Worm (Caenorhabditis elegans) whole organism, young adult: Measurements from ENCODE around the gene eif-3.D.

Experiments
- B0035.1 ChIP-seq: sonication (generic microtip); optimal IDR thresholded peaks from 2 replicates; lab custom pipeline; 2016; ENCODE audit warnings: missing genetic modification characterization, mild to moderate bottlenecking, missing compliant biosample characterization, missing genotype, missing genetic modification reagents
- C06A6.2 ChIP-seq: fragments of 200-800 bp; sonication (Bioruptor generic); conservative IDR thresholded peaks from 2 replicates; pipeline ENCODE4 v1.3.6; 2022; ENCODE audit warnings: missing genetic modification characterization, missing compliant biosample characterization
- F33H1.4 ChIP-seq: fragments of 200-800 bp; sonication (Bioruptor generic); IDR thresholded peaks from 2 replicates; pipeline ENCODE4 v1.3.6; 2022; ENCODE audit warnings: missing genetic modification reagents, missing genetic modification characterization, missing compliant biosample characterization
- F37B4.10 ChIP-seq: fragments of 200-800 bp; sonication (Bioruptor generic); IDR thresholded peaks from 2 replicates; pipeline ENCODE4 v1.3.6; 2022; ENCODE audit warnings: missing genetic modification characterization, missing compliant biosample characterization
- F49E8.2 ChIP-seq: sonication (generic microtip); optimal IDR thresholded peaks from 3 replicates; lab custom pipeline; 2017; ENCODE audit warnings: missing genetic modification characterization, mild to moderate bottlenecking, missing compliant biosample characterization, antibody characterized with exemption, moderate library complexity; ENCODE audit not compliant: insufficient read depth
- F55B11.4 ChIP-seq: sonication (generic microtip); optimal IDR thresholded peaks from 2 replicates; lab custom pipeline; 2016; ENCODE audit warnings: missing compliant biosample characterization, missing genetic modification characterization, borderline replicate concordance; ENCODE audit not compliant: insufficient read depth
- F57A8.1 ChIP-seq: fragments of 200-800 bp; sonication (Bioruptor generic); optimal IDR thresholded peaks from 2 replicates; lab custom pipeline; 2018; ENCODE audit warnings: mild to moderate bottlenecking, missing genetic modification characterization, moderate library complexity, missing compliant biosample characterization
- F57C9.4 ChIP-seq: sonication (generic microtip); optimal IDR thresholded peaks from 2 replicates; lab custom pipeline; 2017; ENCODE audit warnings: mild to moderate bottlenecking, missing genetic modification characterization, missing compliant biosample characterization
- T07F8.4 ChIP-seq: sonication (generic microtip); optimal IDR thresholded peaks from 2 replicates; lab custom pipeline; 2016; ENCODE audit warnings: mild to moderate bottlenecking, missing genetic modification characterization, moderate library complexity, missing compliant biosample characterization
- Y53G8AR.9 ChIP-seq: fragments of 200-800 bp; sonication (Bioruptor generic); conservative IDR thresholded peaks from 2 replicates; pipeline ENCODE4 v1.3.6; 2022; ENCODE audit warnings: missing genetic modification reagents, missing genetic modification characterization, missing compliant biosample characterization
- Y79H2A.3 ChIP-seq: fragments of 200-800 bp; sonication (Bioruptor generic); conservative IDR thresholded peaks from 2 replicates; pipeline ENCODE4 v1.3.6; 2022; ENCODE audit warnings: missing genetic modification reagents, missing genetic modification characterization, missing compliant biosample characterization
- Y95B8A.8 ChIP-seq: fragments of 200-800 bp; sonication (Bioruptor generic); IDR thresholded peaks from 2 replicates; pipeline ENCODE4 v1.3.6; 2022; ENCODE audit warnings: missing genetic modification reagents, missing genetic modification characterization, missing compliant biosample characterization
- akir-1 ChIP-seq: fragments of 200-800 bp; sonication (Bioruptor generic); optimal IDR thresholded peaks from 2 replicates; lab custom pipeline; 2018; ENCODE audit warnings: mild to moderate bottlenecking, missing genetic modification characterization, moderate library complexity, missing compliant biosample characterization
- ama-1 ChIP-seq, 3 experiments: fragments of 150-350 bp in 1 of 3; sonication (generic microtip) in 2 of 3; optimal IDR thresholded peaks; 2 replicates each; lab custom pipeline; 2014 to 2018; ENCODE audit warnings: missing biosample characterization in 2 of 3, missing genetic modification characterization in 2 of 3, missing genetic modification reagents in 2 of 3
- athp-1 ChIP-seq: sonication (generic microtip); optimal IDR thresholded peaks from 2 replicates; lab custom pipeline; 2017; ENCODE audit warnings: mild to moderate bottlenecking, missing genetic modification characterization, missing compliant biosample characterization
- ccch-3 ChIP-seq: fragments of 200-800 bp; sonication (Bioruptor generic); optimal IDR thresholded peaks from 2 replicates; lab custom pipeline; 2018; ENCODE audit warnings: mild to moderate bottlenecking, missing genetic modification characterization, missing compliant biosample characterization
- cebp-2 ChIP-seq: fragments of 200-800 bp; sonication (Bioruptor generic); IDR thresholded peaks from 2 replicates; pipeline ENCODE4 v1.3.6; 2022; ENCODE audit warnings: missing genetic modification characterization, missing compliant biosample characterization
- die-1 ChIP-seq: sonication (generic microtip); optimal IDR thresholded peaks from 2 replicates; lab custom pipeline; 2016; ENCODE audit warnings: missing genotype, mild to moderate bottlenecking, missing genetic modification characterization, missing compliant biosample characterization
- dpff-1 ChIP-seq: sonication (generic microtip); optimal IDR thresholded peaks from 2 replicates; lab custom pipeline; 2017; ENCODE audit warnings: mild to moderate bottlenecking, missing genetic modification characterization, missing compliant biosample characterization
- ekl-4 ChIP-seq: fragments of 200-800 bp; sonication (Bioruptor generic); IDR thresholded peaks from 2 replicates; pipeline ENCODE4 v1.3.6; 2022; ENCODE audit warnings: missing genetic modification reagents, missing genetic modification characterization, missing compliant biosample characterization
- ets-4 ChIP-seq: fragments of 200-800 bp; sonication (Bioruptor generic); optimal IDR thresholded peaks from 2 replicates; lab custom pipeline; 2018; ENCODE audit warnings: mild to moderate bottlenecking, missing genetic modification characterization, missing compliant biosample characterization
- gei-17 ChIP-seq: fragments of 200-800 bp; sonication (Bioruptor generic); optimal IDR thresholded peaks from 2 replicates; lab custom pipeline; 2018; ENCODE audit warnings: mild to moderate bottlenecking, missing genetic modification characterization, missing compliant biosample characterization
- him-1 ChIP-seq: sonication (generic microtip); optimal IDR thresholded peaks from 2 replicates; lab custom pipeline; 2016; ENCODE audit warnings: missing genotype, missing genetic modification reagents, missing genetic modification characterization, missing compliant biosample characterization
- hmg-1.2 ChIP-seq: fragments of 200-800 bp; sonication (Bioruptor generic); IDR thresholded peaks from 2 replicates; pipeline ENCODE4 v1.3.6; 2022; ENCODE audit warnings: missing genetic modification reagents, missing genetic modification characterization, missing compliant biosample characterization
- hmg-20 ChIP-seq: fragments of 200-800 bp; sonication (Bioruptor generic); IDR thresholded peaks from 2 replicates; pipeline ENCODE4 v1.3.6; 2022; ENCODE audit warnings: missing genetic modification reagents, missing genetic modification characterization, missing compliant biosample characterization
- let-526 ChIP-seq: fragments of 200-800 bp; sonication (Bioruptor generic); IDR thresholded peaks from 2 replicates; pipeline ENCODE4 v1.3.6; 2022; ENCODE audit warnings: missing genetic modification reagents, missing genetic modification characterization, missing compliant biosample characterization
- let-607 ChIP-seq, 2 experiments: fragments of 200-800 bp in 1 of 2; sonication (Bioruptor generic) in 1 of 2; sonication (generic microtip) in 1 of 2; optimal IDR thresholded peaks; 2 replicates each; lab custom pipeline; 2016 to 2018; ENCODE audit warnings: mild to moderate bottlenecking in 2 of 2, missing compliant biosample characterization in 2 of 2, missing genetic modification characterization in 2 of 2, moderate library complexity in 2 of 2, missing genotype in 1 of 2
- lin-26 ChIP-seq: fragments of 200-800 bp; sonication (Bioruptor generic); IDR thresholded peaks from 2 replicates; pipeline ENCODE4 v1.3.6; 2022; ENCODE audit warnings: missing genetic modification reagents, missing genetic modification characterization, missing compliant biosample characterization
- lin-35 ChIP-seq, 3 experiments: fragments of 150-350 bp in 2 of 3; sonication (generic microtip) in 1 of 3; optimal IDR thresholded peaks; 2 replicates each; lab custom pipeline; 2014 to 2018; ENCODE audit warnings: missing biosample characterization in 3 of 3, missing genetic modification characterization in 3 of 3, missing genetic modification reagents in 3 of 3
- lir-1 ChIP-seq: fragments of 200-800 bp; sonication (Bioruptor generic); conservative IDR thresholded peaks from 2 replicates; pipeline ENCODE4 v1.3.6; 2022; ENCODE audit warnings: missing genetic modification reagents, missing genetic modification characterization, missing compliant biosample characterization
- madf-3 ChIP-seq: fragments of 200-800 bp; sonication (Bioruptor generic); IDR thresholded peaks from 2 replicates; pipeline ENCODE4 v1.3.6; 2022; ENCODE audit warnings: missing genetic modification reagents, missing genetic modification characterization, missing compliant biosample characterization
- madf-8 ChIP-seq: fragments of 200-800 bp; sonication (Bioruptor generic); conservative IDR thresholded peaks from 2 replicates; pipeline ENCODE4 v1.3.6; 2022; ENCODE audit warnings: missing genetic modification reagents, missing genetic modification characterization, missing compliant biosample characterization
- mel-28 ChIP-seq: sonication (generic microtip); optimal IDR thresholded peaks from 2 replicates; lab custom pipeline; 2016; ENCODE audit warnings: borderline replicate concordance, mild to moderate bottlenecking, missing genetic modification characterization, missing compliant biosample characterization
- nhr-179 ChIP-seq: sonication (generic microtip); optimal IDR thresholded peaks from 2 replicates; lab custom pipeline; 2016; ENCODE audit warnings: mild to moderate bottlenecking, missing genetic modification characterization, missing compliant biosample characterization
- pbrm-1 ChIP-seq: fragments of 200-800 bp; sonication (Bioruptor generic); IDR thresholded peaks from 2 replicates; pipeline ENCODE4 v1.3.6; 2022; ENCODE audit warnings: missing genetic modification reagents, missing genetic modification characterization, missing compliant biosample characterization
- rcor-1 ChIP-seq: fragments of 200-800 bp; sonication (Bioruptor generic); IDR thresholded peaks from 2 replicates; pipeline ENCODE4 v1.3.6; 2022; ENCODE audit warnings: missing genetic modification reagents, missing genetic modification characterization, missing compliant biosample characterization
- repo-1 ChIP-seq: sonication (generic microtip); optimal IDR thresholded peaks from 2 replicates; lab custom pipeline; 2017; ENCODE audit warnings: mild to moderate bottlenecking, missing genetic modification characterization, missing compliant biosample characterization
- snpc-3.4 ChIP-seq: sonication (generic microtip); optimal IDR thresholded peaks from 2 replicates; lab custom pipeline; 2017; ENCODE audit warnings: missing genetic modification characterization, mild to moderate bottlenecking, missing compliant biosample characterization, antibody characterized with exemption, moderate library complexity, missing genotype, missing genetic modification reagents
- tlf-1 ChIP-seq: fragments of 200-800 bp; sonication (Bioruptor generic); optimal IDR thresholded peaks from 2 replicates; lab custom pipeline; 2018; ENCODE audit warnings: mild to moderate bottlenecking, missing genetic modification characterization, missing compliant biosample characterization
- unc-62 ChIP-seq: fragments of 150-350 bp; optimal IDR thresholded peaks from 2 replicates; lab custom pipeline; 2014; ENCODE audit warnings: missing biosample characterization, missing genetic modification reagents, missing genetic modification characterization
- xnd-1 ChIP-seq: sonication (generic microtip); optimal IDR thresholded peaks from 2 replicates; lab custom pipeline; 2016; ENCODE audit warnings: missing genotype, missing genetic modification reagents, missing genetic modification characterization, missing compliant biosample characterization
- ztf-22 ChIP-seq: fragments of 200-800 bp; sonication (Bioruptor generic); optimal IDR thresholded peaks from 2 replicates; lab custom pipeline; 2018; ENCODE audit warnings: mild to moderate bottlenecking, missing genetic modification characterization, moderate library complexity, missing compliant biosample characterization
- ztf-28 ChIP-seq: fragments of 200-800 bp; sonication (Bioruptor generic); IDR thresholded peaks from 2 replicates; pipeline ENCODE4 v1.3.6; 2022; ENCODE audit warnings: missing genetic modification reagents, missing genetic modification characterization, missing compliant biosample characterization
- ztf-6 ChIP-seq: fragments of 200-800 bp; sonication (Bioruptor generic); IDR thresholded peaks from 2 replicates; pipeline ENCODE4 v1.3.6; 2022; ENCODE audit warnings: missing genetic modification reagents, missing genetic modification characterization, missing compliant biosample characterization

eif-3.D gene

ce11 chrIII:8978512-8979352 lies 7.4 kb upstream of the eif-3.D start (continued):
- no peak for TF ChIP-seq xnd-1 (tag; lab: Kevin White, UChicago)
- TF ChIP-seq ztf-6, result no peak
- TF ChIP-seq lin-35 (GFP tag; optimal IDR thresholded peaks at IDR 0.05; lab: Kevin White, UChicago), result peak in 1 of 3 experiments; percentile 31
- TF ChIP-seq ekl-4 (GFP tag; lab: Robert Waterston, UW), result peak; percentile 53; the same call in 1 of the 2 replicates
- TF ChIP-seq him-1 (tag; lab: Kevin White, UChicago), result no peak
- TF ChIP-seq akir-1 (GFP tag; lab: Kevin White, UChicago), result no peak
- TF ChIP-seq, all 124 proteins: peak for 13

DNA sequence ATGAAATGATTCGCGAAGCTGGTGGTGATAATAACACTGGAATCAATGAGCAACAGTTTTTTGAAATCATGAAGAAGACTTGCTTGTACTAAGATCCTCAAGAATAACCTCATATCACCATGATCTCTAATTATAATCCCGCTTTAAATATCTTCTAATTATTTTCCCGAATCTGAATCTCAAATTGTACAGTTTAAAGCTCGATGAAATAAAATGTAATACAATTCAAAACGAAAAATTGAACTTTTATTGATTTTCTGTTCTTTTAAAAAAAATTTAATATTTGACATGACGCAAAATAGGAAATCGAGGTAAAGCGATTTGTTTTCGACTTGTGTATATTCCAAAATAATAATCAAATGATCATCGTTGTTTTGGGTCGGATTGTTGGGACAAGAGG lies 3.5 kb upstream of the eif-3.D start:
- no peak for TF ChIP-seq T07F8.4 (tag; lab: Kevin White, UChicago)
- peak; percentile 72; the same call in 1 of the 2 replicates for TF ChIP-seq Y95B8A.8 (GFP tag; lab: Robert Waterston, UW)
- no peak for TF ChIP-seq snpc-3.4
- TF ChIP-seq Y53G8AR.9 (GFP tag; lab: Robert Waterston, UW), result peak; percentile 38; the same call in 1 of the 2 replicates
- TF ChIP-seq cebp-2, result no peak
- TF ChIP-seq B0035.1 (tag; lab: Kevin White, UChicago), result no peak
- no peak for TF ChIP-seq F57C9.4 (tag; lab: Kevin White, UChicago)
- TF ChIP-seq ets-4 (GFP tag; lab: Kevin White, UChicago), result no peak
- no peak for TF ChIP-seq F37B4.10 (GFP tag; lab: Robert Waterston, UW)
- no peak for TF ChIP-seq lir-1
- TF ChIP-seq tlf-1 (GFP tag; lab: Kevin White, UChicago), result no peak
- TF ChIP-seq gei-17, result no peak
- no peak for TF ChIP-seq lin-26
- TF ChIP-seq ztf-22 (GFP tag; lab: Kevin White, UChicago), result no peak
- TF ChIP-seq F57A8.1 (GFP tag; lab: Kevin White, UChicago), result no peak
- TF ChIP-seq ztf-28, result no peak
- no peak for TF ChIP-seq hmg-1.2 (GFP tag; lab: Robert Waterston, UW)
- no peak for TF ChIP-seq ccch-3 (GFP tag; lab: Kevin White, UChicago)
- peak; percentile 17 for TF ChIP-seq die-1 (tag; lab: Kevin White, UChicago)
- no peak for TF ChIP-seq rcor-1 (GFP tag; lab: Robert Waterston, UW)
- TF ChIP-seq hmg-20 (GFP tag; lab: Robert Waterston, UW), result no peak
- TF ChIP-seq ama-1 (optimal IDR thresholded peaks at IDR 0.05; lab: Kevin White, UChicago), result no peak
- TF ChIP-seq ama-1 (GFP tag; optimal IDR thresholded peaks at IDR 0.05; lab: Kevin White, UChicago), result peak in 1 of 2 experiments; percentile 90
- TF ChIP-seq dpff-1 (tag; lab: Kevin White, UChicago), result no peak
- TF ChIP-seq unc-62 (GFP tag; lab: Kevin White, UChicago), result no peak
- TF ChIP-seq let-526 (GFP tag; lab: Robert Waterston, UW), result no peak
- no peak for TF ChIP-seq F33H1.4 (GFP tag; lab: Robert Waterston, UW)
- TF ChIP-seq madf-8 (GFP tag; lab: Robert Waterston, UW), result no peak
- TF ChIP-seq mel-28 (tag; lab: Kevin White, UChicago), result peak; percentile 4
- 0 out of 2 replicates have a peak, but pooled peaks have one; percentile 7 for TF ChIP-seq Y79H2A.3
- TF ChIP-seq nhr-179 (tag; lab: Kevin White, UChicago), result no peak
- TF ChIP-seq pbrm-1 (GFP tag; lab: Robert Waterston, UW), result no peak
- peak; percentile 70 for TF ChIP-seq repo-1 (tag; lab: Kevin White, UChicago)
- TF ChIP-seq F49E8.2 (tag; lab: Kevin White, UChicago), result no peak
- peak; percentile 81; the same call in 1 of the 2 replicates for TF ChIP-seq madf-3 (GFP tag; lab: Robert Waterston, UW)
- peak; percentile 48 for TF ChIP-seq athp-1 (tag; lab: Kevin White, UChicago)
- no peak for TF ChIP-seq F55B11.4 (tag; lab: Kevin White, UChicago)
- no peak for TF ChIP-seq C06A6.2 (GFP tag; lab: Robert Waterston, UW)
- peak in 1 of 2 experiments; percentile 54 for TF ChIP-seq let-607 (tag; optimal IDR thresholded peaks at IDR 0.05; lab: Kevin White, UChicago)
